Worm (Caenorhabditis elegans) whole organism, mixed stage, embryonic: ENCODE data around the gene Y47G7B.2.

ENCODE experiments used
- ces-1 ChIP-seq: fragments of 150-350 bp; optimal IDR thresholded peaks from 2 replicates; lab custom pipeline; 2014; ENCODE audit warnings: missing biosample characterization, missing genetic modification reagents, missing genetic modification characterization
- drap-1 ChIP-seq: fragments of 200-800 bp; sonication (Bioruptor generic); optimal IDR thresholded peaks from 3 replicates; lab custom pipeline; 2018; ENCODE audit warnings: mild to moderate bottlenecking, missing genetic modification characterization, missing compliant biosample characterization
- elt-1 ChIP-seq: sonication (generic microtip); optimal IDR thresholded peaks from 2 replicates; lab custom pipeline; 2017; ENCODE audit warnings: missing genetic modification characterization, mild to moderate bottlenecking, missing compliant biosample characterization, antibody characterized with exemption, moderate library complexity, borderline replicate concordance; ENCODE audit not compliant: insufficient read depth
- elt-3 ChIP-seq: fragments of 150-350 bp; optimal IDR thresholded peaks from 2 replicates; lab custom pipeline; 2014; ENCODE audit warnings: missing biosample characterization, missing genetic modification characterization
- flh-1 ChIP-seq: fragments of 200-800 bp; sonication (Bioruptor generic); optimal IDR thresholded peaks from 2 replicates; lab custom pipeline; 2018; ENCODE audit warnings: mild to moderate bottlenecking, missing genetic modification characterization, moderate library complexity, missing compliant biosample characterization
- lsy-2 ChIP-seq: fragments of 150-350 bp; optimal IDR thresholded peaks from 2 replicates; lab custom pipeline; 2014; ENCODE audit warnings: missing biosample characterization, missing genetic modification characterization
- mep-1 ChIP-seq: fragments of 150-350 bp; optimal IDR thresholded peaks from 2 replicates; lab custom pipeline; 2017; ENCODE audit warnings: missing biosample characterization, missing genetic modification reagents, missing genetic modification characterization, inconsistent platforms
- nhr-12 ChIP-seq: fragments of 150-350 bp; optimal IDR thresholded peaks from 2 replicates; lab custom pipeline; 2014; ENCODE audit warnings: missing biosample characterization, missing genetic modification characterization
- nhr-2 ChIP-seq: fragments of 150-350 bp; optimal IDR thresholded peaks from 2 replicates; lab custom pipeline; 2014; ENCODE audit warnings: missing biosample characterization, missing genetic modification characterization
- nhr-76 ChIP-seq: sonication (generic microtip); optimal IDR thresholded peaks from 2 replicates; lab custom pipeline; 2017; ENCODE audit warnings: missing biosample characterization, missing genetic modification characterization
- pha-4 ChIP-seq: fragments of 150-350 bp; optimal IDR thresholded peaks from 2 replicates; lab custom pipeline; 2018; ENCODE audit warnings: missing biosample characterization, missing genetic modification reagents, missing genetic modification characterization
- snpc-4 ChIP-seq: fragments of 150-350 bp; optimal IDR thresholded peaks from 2 replicates; lab custom pipeline; 2014; ENCODE audit warnings: missing biosample characterization, missing genetic modification characterization

DNA sequence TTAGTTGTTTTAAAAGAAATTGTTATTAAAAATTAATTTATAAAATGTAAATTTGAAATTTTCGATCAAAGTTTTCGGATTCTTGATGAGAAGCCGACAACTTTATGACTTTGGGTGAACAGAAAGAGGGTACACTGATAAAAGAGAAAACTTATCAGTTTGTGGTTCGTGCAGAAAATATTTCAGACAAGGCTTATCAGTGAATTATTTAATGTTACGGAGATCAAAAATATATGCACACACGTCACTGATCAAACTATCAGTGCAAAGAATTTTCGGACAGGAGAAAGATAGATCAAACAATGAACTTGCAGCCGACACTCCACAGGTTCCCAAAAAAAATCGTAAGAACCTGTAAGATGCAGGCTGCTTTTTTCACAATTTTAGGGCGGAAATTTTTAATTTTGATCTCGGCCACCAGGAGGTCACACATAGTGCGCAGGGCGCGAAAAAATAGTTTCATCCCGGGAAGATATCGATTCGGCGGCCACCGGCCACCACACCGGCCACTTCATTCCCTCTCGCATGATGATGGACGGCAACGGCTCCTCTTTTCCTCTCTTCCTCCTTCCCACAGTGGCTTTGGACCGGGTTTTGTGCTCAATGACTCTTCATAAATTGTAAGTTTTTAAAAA is 30.2 kb downstream of the Y47G7B.2 start, which contains the start of gene F22E5.17:
- no peak for TF ChIP-seq elt-1 (tag; lab: Kevin White, UChicago)
- no peak for TF ChIP-seq lsy-2 (tag; lab: Kevin White, UChicago)
- no peak for TF ChIP-seq snpc-4 (tag; lab: Kevin White, UChicago)
- no peak for TF ChIP-seq mep-1 (tag; lab: Kevin White, UChicago)
- TF ChIP-seq flh-1 (GFP tag; lab: Kevin White, UChicago) = no peak
- TF ChIP-seq ces-1 = no peak
- no peak for TF ChIP-seq nhr-12 (tag; lab: Kevin White, UChicago)
- no peak for TF ChIP-seq pha-4 (tag; lab: Kevin White, UChicago)
- no peak for TF ChIP-seq nhr-76 (tag; lab: Kevin White, UChicago)
- no peak for TF ChIP-seq elt-3 (tag; lab: Kevin White, UChicago)
- TF ChIP-seq nhr-2 (tag; lab: Kevin White, UChicago) = no peak
- TF ChIP-seq drap-1 = no peak
